Fruit fly (Drosophila melanogaster): Measurements from ENCODE around the gene CG10337.

The CG10337 gene

dm6 chr2L:19583926-19584392 lies 37.2 kb upstream of the CG10337 start, which contains the start of the genes PCNA2 and CG10366:
TSS of gene PCNA2 (minus strand) at chr2L:19583990.
TSS of gene CG10366 (plus strand) at chr2L:19584235.
- TF ChIP-seq CG12605 (GFP tag; IDR thresholded peaks at IDR 0.05) (no peak), CG9948 (tag; optimal IDR thresholded peaks at IDR 0.05) (peak; percentile 31), CG17806 (tag; optimal IDR thresholded peaks at IDR 0.05) (peak; percentile 55), CG8301 (tag; optimal IDR thresholded peaks at IDR 0.05) (peak; percentile 7), Pif1A (GFP tag; optimal IDR thresholded peaks at IDR 0.05) (no peak), Snoo (tag; optimal IDR thresholded peaks at IDR 0.05) (peak; percentile 40), fd96Ca (GFP tag; IDR thresholded peaks at IDR 0.05) (peak; percentile 26; the same call in 1 of the 3 replicates), CG4496 (GFP tag; IDR thresholded peaks at IDR 0.05) (no peak), CG34367 (tag; optimal IDR thresholded peaks at IDR 0.05) (peak; percentile 10), CG8159 (tag; optimal IDR thresholded peaks at IDR 0.05) (peak; percentile 54), CG10348 (GFP tag; IDR thresholded peaks at IDR 0.05) (no peak), CG14655 (GFP tag; optimal IDR thresholded peaks at IDR 0.05) (no peak), CG32121 (GFP tag; IDR thresholded peaks at IDR 0.05) (no peak), CG15710 (tag; optimal IDR thresholded peaks at IDR 0.05) (peak; percentile 61), CG13204 (GFP tag; optimal IDR thresholded peaks at IDR 0.05) (no peak), EcR (GFP tag; optimal IDR thresholded peaks at IDR 0.05) (peak; percentile 33), gl (tag; optimal IDR thresholded peaks at IDR 0.05) (peak; percentile 29)

- TF ChIP-seq CG34367 (tag; optimal IDR thresholded peaks at IDR 0.05) = no peak
- 0 out of 2 replicates have a peak, but pooled peaks have one; percentile 21 for TF ChIP-seq rn (GFP tag; IDR thresholded peaks at IDR 0.05)
- no peak for TF ChIP-seq CG10348 (GFP tag; IDR thresholded peaks at IDR 0.05)
- 0 out of 2 replicates have a peak, but pooled peaks have one; percentile 7 for TF ChIP-seq Ets98B (GFP tag; IDR thresholded peaks at IDR 0.05)
- no peak for TF ChIP-seq D1 (tag; optimal IDR thresholded peaks at IDR 0.05)
- no peak for TF ChIP-seq Pif1A (GFP tag; optimal IDR thresholded peaks at IDR 0.05)
- no peak for TF ChIP-seq CG12605 (GFP tag; IDR thresholded peaks at IDR 0.05)
- TF ChIP-seq EcR (GFP tag; optimal IDR thresholded peaks at IDR 0.05) = no peak
- TF ChIP-seq CG15710 (tag; optimal IDR thresholded peaks at IDR 0.05) = peak; percentile 12
- peak; percentile 19 for TF ChIP-seq Pif1B (GFP tag; optimal IDR thresholded peaks at IDR 0.05)
- TF ChIP-seq CG14655 (GFP tag; optimal IDR thresholded peaks at IDR 0.05) = no peak
- peak; percentile 70 for TF ChIP-seq fd96Ca (GFP tag; IDR thresholded peaks at IDR 0.05)
- no peak for TF ChIP-seq CG13204 (GFP tag; optimal IDR thresholded peaks at IDR 0.05)
- TF ChIP-seq CG32121 (GFP tag; IDR thresholded peaks at IDR 0.05) = no peak
- TF ChIP-seq CG9948 (tag; optimal IDR thresholded peaks at IDR 0.05) = no peak
- TF ChIP-seq CG8159 (tag; optimal IDR thresholded peaks at IDR 0.05) = peak; percentile 29
- TF ChIP-seq CG4496 (GFP tag; IDR thresholded peaks at IDR 0.05) = 0 out of 3 replicates have a peak, but pooled peaks have one; percentile 60
- peak; percentile 37 for TF ChIP-seq Snoo (tag; optimal IDR thresholded peaks at IDR 0.05)
- TF ChIP-seq gl (tag; optimal IDR thresholded peaks at IDR 0.05) = no peak
- no peak for TF ChIP-seq CG17806 (tag; optimal IDR thresholded peaks at IDR 0.05)
- TF ChIP-seq CG8301 (tag; optimal IDR thresholded peaks at IDR 0.05) = no peak
Measured at dm6 chr2L:19582185-19582584, 35.4 kb upstream of the CG10337 start, which contains the start of gene Hakai. TSS of gene Hakai (minus strand) at chr2L:19582474.

dm6 chr2L:19579995-19580578 lies 33.3 kb upstream of the CG10337 start, which contains the start of gene Pmvk:
TSS of gene Pmvk (minus strand) at chr2L:19580351.
- TF ChIP-seq Pif1B (GFP tag; optimal IDR thresholded peaks at IDR 0.05) = no peak
- TF ChIP-seq CG8301 (tag; optimal IDR thresholded peaks at IDR 0.05) = peak; percentile 31
- no peak for TF ChIP-seq CG4496 (GFP tag; IDR thresholded peaks at IDR 0.05)

- no peak for TF ChIP-seq CG12605 (GFP tag; IDR thresholded peaks at IDR 0.05)
- no peak for TF ChIP-seq Pif1A (GFP tag; optimal IDR thresholded peaks at IDR 0.05)
- no peak for TF ChIP-seq CG17806 (tag; optimal IDR thresholded peaks at IDR 0.05)
- peak; percentile 5 for TF ChIP-seq CG8159 (tag; optimal IDR thresholded peaks at IDR 0.05)
- TF ChIP-seq CG15710 (tag; optimal IDR thresholded peaks at IDR 0.05) = peak; percentile 41
Measured at dm6 chr2L:19577187-19577765, 30.5 kb upstream of the CG10337 start, which contains the start of the genes spi and msb1l. TSS of gene spi (minus strand) at chr2L:19577315. TSS of gene msb1l (plus strand) at chr2L:19577701.

dm6 chr2L:19576299-19576971 lies 29.7 kb upstream of the CG10337 start:
- TF ChIP-seq CG34367 (tag; optimal IDR thresholded peaks at IDR 0.05) (peak; percentile 15), CG32121 (GFP tag; IDR thresholded peaks at IDR 0.05) (peak; percentile 12), CG8159 (tag; optimal IDR thresholded peaks at IDR 0.05) (peak; percentile 6), Snoo (tag; optimal IDR thresholded peaks at IDR 0.05) (no peak), CG12605 (GFP tag; IDR thresholded peaks at IDR 0.05) (0 out of 2 replicates have a peak, but pooled peaks have one; percentile 18), Pif1A (GFP tag; optimal IDR thresholded peaks at IDR 0.05) (no peak), rn (GFP tag; IDR thresholded peaks at IDR 0.05) (no peak), CG15710 (tag; optimal IDR thresholded peaks at IDR 0.05) (no peak), Ets98B (GFP tag; IDR thresholded peaks at IDR 0.05) (peak; percentile 8; the same call in 1 of the 2 replicates), D1 (tag; optimal IDR thresholded peaks at IDR 0.05) (no peak), fd96Ca (GFP tag; IDR thresholded peaks at IDR 0.05) (0 out of 3 replicates have a peak, but pooled peaks have one; percentile 19)

Data from whole organism, pupa.